Fruit fly (Drosophila melanogaster) whole organism, wandering third instar larva: ENCODE results near the gene CG32271.

ENCODE experiments used
- Abd-B ChIP-seq: fragments of >200 bp; optimal IDR thresholded peaks from 2 replicates; lab custom pipeline; 2017; ENCODE audit warnings: missing biosample characterization, missing genetic modification characterization
- CG32264 ChIP-seq: fragments of 200-800 bp; sonication (Bioruptor generic); optimal IDR thresholded peaks from 2 replicates; lab custom pipeline; 2016; ENCODE audit warnings: missing biosample characterization, missing genetic modification characterization
- CG9705 ChIP-seq: fragments of 200-800 bp; sonication (Bioruptor generic); optimal IDR thresholded peaks from 2 replicates; lab custom pipeline; 2018; ENCODE audit warnings: missing biosample characterization, mild to moderate bottlenecking, missing genetic modification characterization
- CrebA ChIP-seq: fragments of 200-800 bp; sonication (Bioruptor generic); optimal IDR thresholded peaks from 2 replicates; lab custom pipeline; 2016; ENCODE audit warnings: missing biosample characterization, mild to moderate bottlenecking, missing genetic modification characterization, borderline replicate concordance
- Dfd ChIP-seq: fragments of >200 bp; optimal IDR thresholded peaks from 2 replicates; lab custom pipeline; 2017; ENCODE audit warnings: missing biosample characterization, missing genetic modification characterization
- Dif ChIP-seq: fragments of 200-275, 200-300 bp; sonication (Bioruptor generic); optimal IDR thresholded peaks from 2 replicates; lab custom pipeline; 2018; ENCODE audit warnings: missing biosample characterization, missing genetic modification characterization; ENCODE audit not compliant: partially characterized antibody
- GATAd ChIP-seq: sonication (Bioruptor generic); optimal IDR thresholded peaks from 2 replicates; lab custom pipeline; 2016; ENCODE audit warnings: missing biosample characterization, missing genetic modification characterization
- HLH106 ChIP-seq: fragments of 200-800 bp; optimal IDR thresholded peaks from 3 replicates; lab custom pipeline; 2019; ENCODE audit warnings: missing biosample characterization, mild to moderate bottlenecking, missing genetic modification characterization, moderate library complexity
- Hnf4 ChIP-seq: fragments of 200-800 bp; sonication (Bioruptor generic); optimal IDR thresholded peaks from 2 replicates; lab custom pipeline; 2016; ENCODE audit warnings: missing biosample characterization, mild to moderate bottlenecking, missing genetic modification characterization
- Hr78 ChIP-seq: fragments of >200 bp; optimal IDR thresholded peaks from 2 replicates; lab custom pipeline; 2017; ENCODE audit warnings: missing biosample characterization, missing genetic modification characterization
- Hr83 ChIP-seq: fragments of 200-300 bp; sonication (Bioruptor generic); optimal IDR thresholded peaks from 2 replicates; lab custom pipeline; 2016; ENCODE audit warnings: missing biosample characterization, mild to moderate bottlenecking, missing genetic modification characterization, moderate library complexity; ENCODE audit not compliant: poor library complexity, severe bottlenecking
- Jra ChIP-seq: sonication (Bioruptor generic); optimal IDR thresholded peaks from 2 replicates; lab custom pipeline; 2016; ENCODE audit warnings: missing biosample characterization, missing genetic modification characterization
- Mio ChIP-seq: sonication (Bioruptor generic); optimal IDR thresholded peaks from 2 replicates; lab custom pipeline; 2016; ENCODE audit warnings: missing biosample characterization, missing genetic modification characterization
- Myc ChIP-seq: fragments of >200 bp; optimal IDR thresholded peaks from 2 replicates; lab custom pipeline; 2017
- N ChIP-seq: fragments of >200 bp; optimal IDR thresholded peaks from 2 replicates; lab custom pipeline; 2018; ENCODE audit warnings: missing biosample characterization, missing external identifiers, missing genetic modification characterization
- OdsH ChIP-seq: fragments of 200-800 bp; sonication (Bioruptor generic); optimal IDR thresholded peaks from 2 replicates; lab custom pipeline; 2016; ENCODE audit warnings: missing biosample characterization, mild to moderate bottlenecking, missing genetic modification characterization
- Rel ChIP-seq, 2 experiments: fragments of 200-800 bp; sonication (Bioruptor generic) in 1 of 2; optimal IDR thresholded peaks; 2 replicates in 1 of 2; 3 replicates in 1 of 2; lab custom pipeline; 2016 to 2019; ENCODE audit warnings: mild to moderate bottlenecking in 2 of 2, missing biosample characterization in 2 of 2, missing genetic modification characterization in 2 of 2, moderate library complexity in 1 of 2
- Sp1 ChIP-seq: fragments of 200-800 bp; sonication (Bioruptor generic); optimal IDR thresholded peaks from 3 replicates; lab custom pipeline; 2019; ENCODE audit warnings: missing biosample characterization, mild to moderate bottlenecking, missing genetic modification characterization, moderate library complexity
- Vsx2 ChIP-seq: fragments of 200-300, 225-300 bp; sonication (Bioruptor generic); optimal IDR thresholded peaks from 2 replicates; lab custom pipeline; 2018; ENCODE audit warnings: missing biosample characterization, missing genetic modification characterization; ENCODE audit not compliant: partially characterized antibody
- br ChIP-seq: fragments of 200-800 bp; sonication (Bioruptor generic); optimal IDR thresholded peaks from 2 replicates; lab custom pipeline; 2016; ENCODE audit warnings: missing biosample characterization, missing genetic modification characterization
- brk ChIP-seq: fragments of 200-800 bp; sonication (Bioruptor generic); optimal IDR thresholded peaks from 2 replicates; lab custom pipeline; 2016; ENCODE audit warnings: missing biosample characterization, mild to moderate bottlenecking, missing genetic modification characterization
- dl ChIP-seq, 2 experiments: fragments of 175-275, 200-275 bp in 1 of 2; fragments of 200-275 bp in 1 of 2; sonication (Bioruptor generic); optimal IDR thresholded peaks; lab custom pipeline; 2018; ENCODE audit warnings: mild to moderate bottlenecking in 2 of 2, missing biosample characterization in 2 of 2, missing genetic modification characterization in 2 of 2, moderate library complexity in 2 of 2; ENCODE audit not compliant: partially characterized antibody in 2 of 2, insufficient read depth in 1 of 2
- dmrt93B ChIP-seq: fragments of 200-800 bp; sonication (Bioruptor generic); optimal IDR thresholded peaks from 2 replicates; lab custom pipeline; 2018; ENCODE audit warnings: missing biosample characterization, mild to moderate bottlenecking, missing genetic modification characterization
- dsf ChIP-seq: sonication (Bioruptor generic); optimal IDR thresholded peaks from 2 replicates; lab custom pipeline; 2016; ENCODE audit warnings: missing biosample characterization, missing genetic modification characterization, borderline replicate concordance
- ey ChIP-seq: fragments of 200-800 bp; sonication (Bioruptor generic); optimal IDR thresholded peaks from 2 replicates; lab custom pipeline; 2016; ENCODE audit warnings: missing biosample characterization, missing genetic modification characterization
- foxo ChIP-seq, 2 experiments: fragments of 200-800 bp; sonication (Bioruptor generic); optimal IDR thresholded peaks; 2 replicates in 1 of 2; 3 replicates in 1 of 2; lab custom pipeline; 2016 to 2017; ENCODE audit warnings: missing biosample characterization in 2 of 2, missing genetic modification characterization in 2 of 2
- fru ChIP-seq: fragments of 200-800 bp; sonication (Bioruptor generic); optimal IDR thresholded peaks from 3 replicates; lab custom pipeline; 2016; ENCODE audit warnings: missing biosample characterization, mild to moderate bottlenecking, missing genetic modification characterization
- h ChIP-seq: fragments of 200-800 bp; sonication (Bioruptor generic); optimal IDR thresholded peaks from 3 replicates; lab custom pipeline; 2016; ENCODE audit warnings: missing biosample characterization, mild to moderate bottlenecking, missing genetic modification characterization
- jim ChIP-seq: fragments of 175-275, 200-325 bp; sonication (Bioruptor generic); optimal IDR thresholded peaks from 2 replicates; lab custom pipeline; 2016; ENCODE audit warnings: missing biosample characterization, mild to moderate bottlenecking, missing genetic modification characterization
- lola ChIP-seq: fragments of >200 bp; optimal IDR thresholded peaks from 2 replicates; lab custom pipeline; 2017; ENCODE audit warnings: missing biosample characterization, missing genetic modification characterization
- pan ChIP-seq: fragments of >200 bp; optimal IDR thresholded peaks from 2 replicates; lab custom pipeline; 2017
- psq ChIP-seq: fragments of 200-800 bp; sonication (Bioruptor generic); optimal IDR thresholded peaks from 3 replicates; lab custom pipeline; 2017; ENCODE audit warnings: missing biosample characterization, mild to moderate bottlenecking, missing genetic modification characterization, moderate library complexity
- rgr ChIP-seq: fragments of 200-800 bp; sonication (Bioruptor generic); optimal IDR thresholded peaks from 3 replicates; lab custom pipeline; 2016; ENCODE audit warnings: missing biosample characterization, mild to moderate bottlenecking, missing genetic modification characterization
- sage ChIP-seq: fragments of 200-800 bp; sonication (Bioruptor generic); optimal IDR thresholded peaks from 2 replicates; lab custom pipeline; 2016; ENCODE audit warnings: missing biosample characterization, mild to moderate bottlenecking, missing genetic modification characterization
- sv ChIP-seq: fragments of 200-800 bp; sonication (Bioruptor generic); optimal IDR thresholded peaks from 3 replicates; lab custom pipeline; 2016; ENCODE audit warnings: missing biosample characterization, missing genetic modification characterization
- tai ChIP-seq: sonication (Bioruptor generic); optimal IDR thresholded peaks from 2 replicates; lab custom pipeline; 2016; ENCODE audit warnings: missing biosample characterization, missing genetic modification characterization
- usp ChIP-seq: fragments of >200 bp; optimal IDR thresholded peaks from 2 replicates; lab custom pipeline; 2017; ENCODE audit warnings: missing biosample characterization, missing genetic modification characterization
- woc ChIP-seq: sonication (Bioruptor generic); optimal IDR thresholded peaks from 2 replicates; lab custom pipeline; 2016; ENCODE audit warnings: missing biosample characterization, mild to moderate bottlenecking, missing genetic modification characterization

The CG32271 gene

dm6 chr3L:3239785-3240596, 37.0 kb upstream of the CG32271 start (continued):
- TF ChIP-seq Mio (no peak), Vsx2 (GFP tag; lab: Kevin White, UChicago) (no peak), dmrt93B (GFP tag; lab: Kevin White, UChicago) (no peak), GATAd (GFP tag; lab: Kevin White, UChicago) (no peak)

- TF ChIP-seq ey (peak; percentile 4), OdsH (GFP tag; lab: Kevin White, UChicago) (no peak), HLH106 (tag; lab: Kevin White, UChicago) (peak; percentile 2), Hr78 (GFP tag; lab: Kevin White, UChicago) (no peak), h (GFP tag; lab: Kevin White, UChicago) (peak; percentile 48), jim (GFP tag; lab: Kevin White, UChicago) (no peak), CG9705 (GFP tag; lab: Kevin White, UChicago) (no peak), dl (GFP tag; optimal IDR thresholded peaks at IDR 0.05; lab: Kevin White, UChicago; ENCODE audit: insufficient read depth in 1 of 2, partially characterized antibody in 2 of 2) (no peak), GATAd (GFP tag; lab: Kevin White, UChicago) (no peak), Myc (lab: Kevin White, UChicago) (no peak), rgr (peak; percentile 44), Jra (peak; percentile 10), Hnf4 (GFP tag; lab: Kevin White, UChicago) (peak; percentile 53), CrebA (GFP tag; lab: Kevin White, UChicago) (no peak), dmrt93B (GFP tag; lab: Kevin White, UChicago) (no peak), psq (GFP tag; lab: Kevin White, UChicago) (no peak), sage (GFP tag; lab: Kevin White, UChicago) (no peak), CG32264 (GFP tag; lab: Kevin White, UChicago) (no peak), lola (GFP tag; lab: Kevin White, UChicago) (no peak), Vsx2 (GFP tag; lab: Kevin White, UChicago) (no peak), br (no peak), sv (peak; percentile 17), tai (no peak), Hr83 (GFP tag; lab: Kevin White, UChicago) (peak; percentile 50), N (GFP tag; lab: Kevin White, UChicago) (no peak), foxo (GFP tag; optimal IDR thresholded peaks at IDR 0.05; lab: Kevin White, UChicago) (peak in 1 of 2 experiments; percentile 35), fru (GFP tag; lab: Kevin White, UChicago) (peak; percentile 3), brk (GFP tag; lab: Kevin White, UChicago) (peak; percentile 31), Mio (no peak), Dif (GFP tag; lab: Kevin White, UChicago) (peak; percentile 6), Abd-B (no peak), Dfd (no peak), dsf (GFP tag; lab: Kevin White, UChicago) (no peak), pan (lab: Kevin White, UChicago) (no peak), usp (GFP tag; lab: Kevin White, UChicago) (no peak), Sp1 (GFP tag; lab: Kevin White, UChicago) (no peak), Rel (GFP tag; optimal IDR thresholded peaks at IDR 0.05; lab: Kevin White, UChicago) (no peak), Rel (tag; optimal IDR thresholded peaks at IDR 0.05; lab: Kevin White, UChicago) (no peak), woc (GFP tag; lab: Kevin White, UChicago) (no peak)
These were observed 36.2 kb upstream of the CG32271 start, which contains the start of gene CG17746 for dm6 chr3L:3239033-3239752. Gene CG17746, minus strand, starts transcription at chr3L:3239578.
